Worm (Caenorhabditis elegans) whole organism, L3 larva: Measurements from ENCODE around the gene oac-21.

Source experiments
- R02D3.7 ChIP-seq: fragments of 150-350 bp; optimal IDR thresholded peaks from 2 replicates; lab custom pipeline; 2014; ENCODE audit warnings: missing biosample characterization, missing genetic modification characterization
- aly-2 ChIP-seq: fragments of 150-350 bp; optimal IDR thresholded peaks from 2 replicates; lab custom pipeline; 2014; ENCODE audit warnings: missing biosample characterization, missing genetic modification characterization
- ama-1 ChIP-seq: fragments of 150-350 bp; optimal IDR thresholded peaks from 2 replicates; lab custom pipeline; 2018
- ceh-16 ChIP-seq: sonication (generic microtip); optimal IDR thresholded peaks from 2 replicates; lab custom pipeline; 2017; ENCODE audit warnings: missing biosample characterization, missing genetic modification characterization
- ceh-82 ChIP-seq: fragments of 150-350 bp; optimal IDR thresholded peaks from 2 replicates; lab custom pipeline; 2014; ENCODE audit warnings: missing biosample characterization, missing genetic modification characterization
- ceh-9 ChIP-seq: sonication (generic microtip); optimal IDR thresholded peaks from 2 replicates; lab custom pipeline; 2018; ENCODE audit warnings: missing biosample characterization, missing genetic modification characterization
- daf-12 ChIP-seq: fragments of 150-350 bp; optimal IDR thresholded peaks from 2 replicates; lab custom pipeline; 2014; ENCODE audit warnings: missing biosample characterization, missing genetic modification reagents, missing genetic modification characterization
- egl-27 ChIP-seq: sonication (generic microtip); optimal IDR thresholded peaks from 4 replicates; lab custom pipeline; 2017; ENCODE audit warnings: missing biosample characterization, missing genetic modification reagents, missing genetic modification characterization
- egl-5 ChIP-seq: fragments of 150-350 bp; optimal IDR thresholded peaks from 2 replicates; lab custom pipeline; 2017; ENCODE audit warnings: missing biosample characterization, missing genetic modification reagents, missing genetic modification characterization, inconsistent platforms
- elt-1 ChIP-seq: fragments of 150-350 bp; optimal IDR thresholded peaks from 2 replicates; lab custom pipeline; 2014; ENCODE audit warnings: missing biosample characterization, missing genetic modification characterization
- elt-2 ChIP-seq: sonication (generic microtip); optimal IDR thresholded peaks from 2 replicates; lab custom pipeline; 2016; ENCODE audit warnings: missing genetic modification reagents, mild to moderate bottlenecking, missing genetic modification characterization, missing compliant biosample characterization
- elt-3 ChIP-seq, 3 experiments: fragments of 150-350 bp in 1 of 3; sonication (generic microtip) in 2 of 3; optimal IDR thresholded peaks; 2 replicates in 2 of 3; 4 replicates in 1 of 3; lab custom pipeline; 2014 to 2017; ENCODE audit warnings: missing biosample characterization in 3 of 3, missing genetic modification characterization in 3 of 3
- fkh-10 ChIP-seq: sonication (generic microtip); optimal IDR thresholded peaks from 2 replicates; lab custom pipeline; 2017; ENCODE audit warnings: missing biosample characterization, missing genetic modification reagents, missing genetic modification characterization
- fos-1 ChIP-seq: fragments of 150-350 bp; optimal IDR thresholded peaks from 2 replicates; lab custom pipeline; 2014; ENCODE audit warnings: missing biosample characterization, missing genetic modification characterization
- hmg-11 ChIP-seq: sonication (generic microtip); optimal IDR thresholded peaks from 2 replicates; lab custom pipeline; 2016; ENCODE audit warnings: missing genetic modification characterization, missing compliant biosample characterization
- jun-1 ChIP-seq: fragments of 150-350 bp; optimal IDR thresholded peaks from 2 replicates; lab custom pipeline; 2014; ENCODE audit warnings: missing biosample characterization, missing genetic modification reagents, missing genetic modification characterization
- lin-15B ChIP-seq: fragments of 150-350 bp; optimal IDR thresholded peaks from 2 replicates; lab custom pipeline; 2014; ENCODE audit warnings: missing biosample characterization, missing genetic modification characterization
- lin-39 ChIP-seq: fragments of 150-350 bp; optimal IDR thresholded peaks from 2 replicates; lab custom pipeline; 2018; ENCODE audit warnings: missing biosample characterization, missing genetic modification reagents, missing genetic modification characterization
- lsy-12 ChIP-seq: sonication (generic microtip); optimal IDR thresholded peaks from 2 replicates; lab custom pipeline; 2016; ENCODE audit warnings: mild to moderate bottlenecking, missing genetic modification characterization, missing compliant biosample characterization
- mdl-1 ChIP-seq: fragments of 150-350 bp; optimal IDR thresholded peaks from 2 replicates; lab custom pipeline; 2014; ENCODE audit warnings: missing biosample characterization, missing genetic modification characterization
- nfya-1 ChIP-seq: sonication (generic microtip); optimal IDR thresholded peaks from 2 replicates; lab custom pipeline; 2017; ENCODE audit warnings: missing genetic modification characterization, mild to moderate bottlenecking, missing compliant biosample characterization, antibody characterized with exemption, moderate library complexity; ENCODE audit not compliant: insufficient read depth
- nhr-11 ChIP-seq: fragments of 150-350 bp; optimal IDR thresholded peaks from 2 replicates; lab custom pipeline; 2014; ENCODE audit warnings: missing biosample characterization, missing genetic modification characterization
- nhr-12 ChIP-seq: fragments of 150-350 bp; optimal IDR thresholded peaks from 2 replicates; lab custom pipeline; 2014; ENCODE audit warnings: missing biosample characterization, missing genetic modification characterization
- nhr-23 ChIP-seq: fragments of 150-350 bp; optimal IDR thresholded peaks from 2 replicates; lab custom pipeline; 2014; ENCODE audit warnings: missing biosample characterization, missing genetic modification reagents, missing genetic modification characterization
- nhr-237 ChIP-seq: fragments of 150-350 bp; optimal IDR thresholded peaks from 2 replicates; lab custom pipeline; 2014; ENCODE audit warnings: missing biosample characterization, missing genetic modification characterization
- nhr-25 ChIP-seq: sonication (generic microtip); optimal IDR thresholded peaks from 2 replicates; lab custom pipeline; 2017; ENCODE audit warnings: missing biosample characterization, missing genetic modification characterization
- nhr-28 ChIP-seq: fragments of 150-350 bp; optimal IDR thresholded peaks from 2 replicates; lab custom pipeline; 2014; ENCODE audit warnings: missing biosample characterization, missing genetic modification characterization
- nhr-67 ChIP-seq: fragments of 150-350 bp; optimal IDR thresholded peaks from 2 replicates; lab custom pipeline; 2014; ENCODE audit warnings: missing biosample characterization, missing genetic modification characterization
- nhr-76 ChIP-seq: fragments of 150-350 bp; sonication (generic microtip); optimal IDR thresholded peaks from 5 replicates; lab custom pipeline; 2014; ENCODE audit warnings: missing biosample characterization, missing genetic modification characterization
- nhr-77 ChIP-seq: fragments of 150-350 bp; optimal IDR thresholded peaks from 2 replicates; lab custom pipeline; 2014; ENCODE audit warnings: missing biosample characterization, missing genetic modification characterization
- pha-4 ChIP-seq: fragments of 150-350 bp; optimal IDR thresholded peaks from 2 replicates; lab custom pipeline; 2014; ENCODE audit warnings: missing biosample characterization, missing genetic modification reagents, missing genetic modification characterization
- pqm-1 ChIP-seq: fragments of 150-350 bp; optimal IDR thresholded peaks from 2 replicates; lab custom pipeline; 2017; ENCODE audit warnings: missing biosample characterization, missing genetic modification characterization, inconsistent platforms
- sea-2 ChIP-seq: fragments of 150-350 bp; sonication (generic microtip); optimal IDR thresholded peaks from 4 replicates; lab custom pipeline; 2014; ENCODE audit warnings: missing biosample characterization, missing genetic modification reagents, missing genetic modification characterization
- skn-1 ChIP-seq: fragments of 150-350 bp; optimal IDR thresholded peaks from 2 replicates; lab custom pipeline; 2014; ENCODE audit warnings: missing biosample characterization, missing genetic modification characterization
- snpc-4 ChIP-seq: fragments of 150-350 bp; optimal IDR thresholded peaks from 2 replicates; lab custom pipeline; 2014; ENCODE audit warnings: missing biosample characterization, missing genetic modification characterization
- tbx-2 ChIP-seq: sonication (generic microtip); optimal IDR thresholded peaks from 2 replicates; lab custom pipeline; 2016; ENCODE audit warnings: mild to moderate bottlenecking, missing genetic modification characterization, missing compliant biosample characterization
- unc-39 ChIP-seq: sonication (generic microtip); optimal IDR thresholded peaks from 4 replicates; lab custom pipeline; 2017; ENCODE audit warnings: missing biosample characterization, missing genetic modification characterization
- zag-1 ChIP-seq: fragments of 150-350 bp; optimal IDR thresholded peaks from 2 replicates; lab custom pipeline; 2014; ENCODE audit warnings: missing biosample characterization, missing genetic modification characterization
- ztf-11 ChIP-seq: fragments of 150-350 bp; optimal IDR thresholded peaks from 2 replicates; lab custom pipeline; 2014; ENCODE audit warnings: missing biosample characterization, missing genetic modification characterization

The oac-21 gene

ce11 chrIV:3867252-3867651 is 21.8 kb upstream of the oac-21 start, which contains the start of gene F37C4.4:
Gene F37C4.4 (plus strand): TSS chrIV:3867309.
- no peak for TF ChIP-seq lsy-12 (tag; lab: Kevin White, UChicago)
- no peak for TF ChIP-seq sea-2 (GFP tag; lab: Kevin White, UChicago)
- no peak for TF ChIP-seq nhr-11 (tag; lab: Kevin White, UChicago)
- TF ChIP-seq elt-1 (tag; lab: Kevin White, UChicago), result no peak
- no peak for TF ChIP-seq mdl-1 (tag; lab: Kevin White, UChicago)
- no peak for TF ChIP-seq elt-2 (tag; lab: Kevin White, UChicago)
- no peak for TF ChIP-seq ztf-11 (tag; lab: Kevin White, UChicago)
- no peak for TF ChIP-seq nhr-76 (tag; lab: Kevin White, UChicago)
- TF ChIP-seq egl-5 (tag; lab: Kevin White, UChicago), result no peak
- no peak for TF ChIP-seq nfya-1 (tag; lab: Kevin White, UChicago)
- TF ChIP-seq ama-1, result no peak

DNA sequence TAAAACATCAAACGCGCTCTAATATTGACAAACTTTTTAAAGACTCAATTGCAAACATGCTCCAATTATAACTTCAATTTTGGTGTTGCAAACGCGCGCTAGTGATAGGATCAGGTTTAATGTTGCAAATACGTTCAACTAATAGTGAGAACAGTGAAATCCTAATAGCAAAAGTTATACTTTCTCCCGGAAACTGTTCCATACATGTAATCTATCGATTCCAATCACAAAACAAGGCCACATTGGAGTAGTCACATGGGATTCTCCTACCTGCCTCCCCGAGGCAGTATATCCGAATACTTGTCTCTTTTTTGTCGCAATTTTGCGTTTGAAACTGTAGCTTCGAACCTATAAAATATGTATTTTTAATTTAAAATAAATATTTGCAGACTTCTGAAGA is 19.2 kb upstream of the oac-21 start:
- TF ChIP-seq zag-1 (tag; lab: Kevin White, UChicago) (no peak), nhr-11 (tag; lab: Kevin White, UChicago) (no peak), ceh-16 (tag; lab: Kevin White, UChicago) (no peak), hmg-11 (tag; lab: Kevin White, UChicago) (no peak), nhr-237 (tag; lab: Kevin White, UChicago) (no peak), nhr-25 (tag; lab: Kevin White, UChicago) (no peak), skn-1 (tag; lab: Kevin White, UChicago) (no peak), fkh-10 (GFP tag; lab: Kevin White, UChicago) (no peak), mdl-1 (tag; lab: Kevin White, UChicago) (no peak), nhr-28 (no peak), nhr-23 (tag; lab: Kevin White, UChicago) (no peak), daf-12 (tag; lab: Kevin White, UChicago) (no peak), jun-1 (tag; lab: Kevin White, UChicago) (no peak), tbx-2 (no peak)

DNA sequence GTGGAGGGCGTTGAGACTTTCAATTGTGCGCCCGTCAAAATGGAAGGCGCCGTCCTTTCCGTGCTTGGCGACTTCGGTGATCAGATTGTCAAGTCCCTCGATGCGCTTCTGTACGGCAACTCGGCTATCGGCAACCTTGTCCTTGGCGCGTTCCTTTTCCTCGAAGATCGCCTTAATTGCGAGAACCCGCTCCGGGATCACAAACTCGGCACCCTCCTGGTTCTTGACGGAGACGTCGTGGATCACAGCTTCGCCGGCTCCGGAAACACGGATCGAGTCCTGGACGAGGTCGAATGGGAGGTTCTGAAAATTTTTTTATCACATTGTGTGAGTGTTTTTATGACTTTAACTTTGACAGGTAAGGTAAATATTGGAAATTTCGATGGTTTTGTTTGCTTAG is 15.9 kb upstream of the oac-21 start:
- no peak for TF ChIP-seq nfya-1 (tag; lab: Kevin White, UChicago)
- TF ChIP-seq nhr-25 (tag; lab: Kevin White, UChicago), result peak; percentile 9
- TF ChIP-seq pha-4 (tag; lab: Kevin White, UChicago), result peak; percentile 31

- TF ChIP-seq nhr-237 (tag; lab: Kevin White, UChicago), result no peak
- TF ChIP-seq skn-1 (tag; lab: Kevin White, UChicago), result no peak
These were observed 15.4 kb upstream of the oac-21 start, which contains the start of gene F37C4.5 for ce11 chrIV:3873706-3874105. Gene F37C4.5 (minus strand): TSS chrIV:3873806.

- TF ChIP-seq nhr-25 (tag; lab: Kevin White, UChicago) (peak; percentile 50), ceh-82 (peak; percentile 8), ceh-16 (tag; lab: Kevin White, UChicago) (no peak), aly-2 (tag; lab: Kevin White, UChicago) (no peak), lin-15B (tag; lab: Kevin White, UChicago) (peak; percentile 37), ama-1 (peak; percentile 89), lsy-12 (tag; lab: Kevin White, UChicago) (no peak), jun-1 (tag; lab: Kevin White, UChicago) (peak; percentile 14), hmg-11 (tag; lab: Kevin White, UChicago) (peak; percentile 19), pha-4 (tag; lab: Kevin White, UChicago) (peak; percentile 44), skn-1 (tag; lab: Kevin White, UChicago) (peak; percentile 1), daf-12 (tag; lab: Kevin White, UChicago) (no peak), fos-1 (peak; percentile 23), nfya-1 (tag; lab: Kevin White, UChicago) (peak; percentile 58), elt-2 (tag; lab: Kevin White, UChicago) (peak; percentile 55), fkh-10 (GFP tag; lab: Kevin White, UChicago) (no peak)
These were observed 14.6 kb upstream of the oac-21 start for ce11 chrIV:3874417-3874816.

DNA sequence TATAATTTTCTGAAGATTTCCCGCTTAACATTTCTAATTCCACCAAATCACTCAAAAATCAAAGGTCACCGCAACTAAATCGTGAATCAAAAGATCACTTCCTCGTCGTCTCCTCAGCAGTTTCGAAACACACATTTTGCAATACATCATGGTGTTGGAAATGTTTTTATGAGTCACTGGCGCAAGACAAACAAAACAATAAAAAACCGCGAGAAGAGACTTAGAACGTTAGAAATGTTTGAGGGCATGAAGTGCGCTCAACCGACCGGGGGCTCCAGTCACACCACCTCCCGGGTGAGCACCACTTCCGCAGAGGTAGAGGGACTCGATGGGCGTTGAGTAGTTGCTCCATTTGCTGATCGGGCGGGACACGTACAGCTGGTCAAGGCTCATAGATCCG is 13.8 kb upstream of the oac-21 start:
- TF ChIP-seq egl-5 (tag; lab: Kevin White, UChicago), result peak; percentile 100
- TF ChIP-seq ceh-9 (tag; lab: Kevin White, UChicago), result no peak
- peak; percentile 80 for TF ChIP-seq pha-4 (tag; lab: Kevin White, UChicago)
- no peak for TF ChIP-seq aly-2 (tag; lab: Kevin White, UChicago)
- TF ChIP-seq elt-3 (tag; optimal IDR thresholded peaks at IDR 0.05; lab: Kevin White, UChicago), result no peak
- TF ChIP-seq nhr-12 (tag; lab: Kevin White, UChicago), result no peak
- no peak for TF ChIP-seq unc-39 (tag; lab: Kevin White, UChicago)
- TF ChIP-seq snpc-4 (tag; lab: Kevin White, UChicago), result peak; percentile 22
- TF ChIP-seq nhr-237 (tag; lab: Kevin White, UChicago), result no peak
- TF ChIP-seq nhr-25 (tag; lab: Kevin White, UChicago), result no peak
- no peak for TF ChIP-seq nhr-67 (tag; lab: Kevin White, UChicago)
- TF ChIP-seq fkh-10 (GFP tag; lab: Kevin White, UChicago), result no peak
- TF ChIP-seq skn-1 (tag; lab: Kevin White, UChicago), result no peak
- peak; percentile 66 for TF ChIP-seq fos-1
- peak; percentile 63 for TF ChIP-seq egl-27
- no peak for TF ChIP-seq R02D3.7 (tag; lab: Kevin White, UChicago)
- peak; percentile 31 for TF ChIP-seq nhr-23 (tag; lab: Kevin White, UChicago)
- TF ChIP-seq jun-1 (tag; lab: Kevin White, UChicago), result peak; percentile 85
- TF ChIP-seq elt-2 (tag; lab: Kevin White, UChicago), result peak; percentile 19
- peak; percentile 12 for TF ChIP-seq nfya-1 (tag; lab: Kevin White, UChicago)
- TF ChIP-seq lin-39, result peak; percentile 66
- TF ChIP-seq pqm-1 (tag; lab: Kevin White, UChicago), result peak; percentile 31
- peak; percentile 30 for TF ChIP-seq lin-15B (tag; lab: Kevin White, UChicago)
- TF ChIP-seq nhr-77 (tag; lab: Kevin White, UChicago), result no peak
